Worm (Caenorhabditis elegans): ENCODE measurements around the gene F20C5.6.

ce11 chrIV:8725345-8725744 is 47.7 kb downstream of the F20C5.6 start, which contains the start of gene pgm-3:
- no peak for TF ChIP-seq hnd-1 (tag; optimal IDR thresholded peaks at IDR 0.05)
- TF ChIP-seq tra-4 (tag; optimal IDR thresholded peaks at IDR 0.05): no peak
- TF ChIP-seq tbx-37 (GFP tag; conservative IDR thresholded peaks at IDR 0.05): no peak
- TF ChIP-seq ama-1 (optimal IDR thresholded peaks at IDR 0.05): no peak
- TF ChIP-seq B0310.2 (tag; optimal IDR thresholded peaks at IDR 0.05): no peak
